Fruit fly (Drosophila melanogaster) whole organism, embryonic: Measurements from ENCODE around the gene CG15740.

Experiments used
- ATbp ChIP-seq: fragments of 200-800 bp; sonication (Bioruptor generic); optimal IDR thresholded peaks from 2 replicates; lab custom pipeline; 2017; ENCODE audit warnings: missing biosample characterization, mild to moderate bottlenecking, missing genetic modification characterization, missing genetic modification reagents
- Asciz ChIP-seq: fragments of 200-800 bp; sonication (Bioruptor generic); optimal IDR thresholded peaks from 2 replicates; lab custom pipeline; 2017; ENCODE audit warnings: missing biosample characterization, mild to moderate bottlenecking, missing genetic modification characterization, missing genetic modification reagents
- CG11560 ChIP-seq: fragments of 200-800 bp; sonication (Bioruptor generic); IDR thresholded peaks from 3 replicates; pipeline ENCODE4 v1.3.6; 2022; ENCODE audit warnings: missing biosample characterization, missing genetic modification characterization
- CG11696 ChIP-seq: fragments of 200-800 bp; sonication (Bioruptor generic); IDR thresholded peaks from 2 replicates; pipeline ENCODE4 v1.3.6; 2022; ENCODE audit warnings: missing biosample characterization, missing genetic modification characterization
- CG12236 ChIP-seq: fragments of 200-800 bp; sonication (Bioruptor generic); optimal IDR thresholded peaks from 2 replicates; lab custom pipeline; 2016; ENCODE audit warnings: missing biosample characterization, missing genetic modification characterization
- CG1233 ChIP-seq: fragments of 200-800 bp; sonication (Bioruptor generic); optimal IDR thresholded peaks from 4 replicates; lab custom pipeline; 2018; ENCODE audit warnings: missing biosample characterization, mild to moderate bottlenecking, missing genetic modification characterization
- CG13624 ChIP-seq: fragments of 200-800 bp; sonication (Bioruptor generic); optimal IDR thresholded peaks from 2 replicates; lab custom pipeline; 2016; ENCODE audit warnings: missing biosample characterization, missing genetic modification characterization
- CG15269 ChIP-seq: fragments of 200-800 bp; sonication (Bioruptor generic); optimal IDR thresholded peaks from 2 replicates; lab custom pipeline; 2018; ENCODE audit warnings: missing biosample characterization, mild to moderate bottlenecking, missing genetic modification characterization, moderate library complexity
- CG1602 ChIP-seq: fragments of 200-800 bp; sonication (Bioruptor generic); optimal IDR thresholded peaks from 3 replicates; lab custom pipeline; 2016; ENCODE audit warnings: missing biosample characterization, missing genetic modification characterization
- CG1603 ChIP-seq: fragments of 200-800 bp; sonication (Bioruptor generic); optimal IDR thresholded peaks from 2 replicates; lab custom pipeline; 2019; ENCODE audit warnings: missing biosample characterization, mild to moderate bottlenecking, missing genetic modification characterization, moderate library complexity
- CG17361 ChIP-seq: fragments of 200-800 bp; sonication (Bioruptor generic); IDR thresholded peaks from 3 replicates; pipeline ENCODE4 v1.3.6; 2022; ENCODE audit warnings: missing biosample characterization, missing genetic modification characterization
- CG17829 ChIP-seq: fragments of 200-800 bp; optimal IDR thresholded peaks from 2 replicates; lab custom pipeline; 2019; ENCODE audit warnings: missing biosample characterization, mild to moderate bottlenecking, missing genetic modification characterization, moderate library complexity
- CG30020 ChIP-seq: fragments of 200-800 bp; optimal IDR thresholded peaks from 2 replicates; lab custom pipeline; 2019; ENCODE audit warnings: missing biosample characterization, mild to moderate bottlenecking, missing genetic modification characterization, moderate library complexity
- CG31388 ChIP-seq: fragments of 200-800 bp; sonication (Bioruptor generic); optimal IDR thresholded peaks from 2 replicates; lab custom pipeline; 2016; ENCODE audit warnings: missing biosample characterization, missing genetic modification characterization
- CG32532 ChIP-seq: fragments of 200-800 bp; sonication (Bioruptor generic); IDR thresholded peaks from 2 replicates; pipeline ENCODE4 v1.3.6; 2022; ENCODE audit warnings: missing biosample characterization, missing genetic modification characterization
- CG6765 ChIP-seq: fragments of 200-800 bp; sonication (Bioruptor generic); optimal IDR thresholded peaks from 3 replicates; lab custom pipeline; 2017; ENCODE audit warnings: missing biosample characterization, mild to moderate bottlenecking, missing genetic modification characterization
- CG7357 ChIP-seq: fragments of 200-800 bp; sonication (Bioruptor generic); IDR thresholded peaks from 3 replicates; pipeline ENCODE4 v1.3.6; 2022; ENCODE audit warnings: missing biosample characterization, missing genetic modification characterization
- D ChIP-seq, 2 experiments: fragments of 200-800 bp in 1 of 2; fragments of >200 bp in 1 of 2; sonication (Bioruptor generic) in 1 of 2; optimal IDR thresholded peaks; 2 replicates in 1 of 2; 3 replicates in 1 of 2; lab custom pipeline; 2017; ENCODE audit warnings: mild to moderate bottlenecking in 1 of 2, missing biosample characterization in 1 of 2, missing genetic modification characterization in 1 of 2, missing genetic modification reagents in 1 of 2
- Dll ChIP-seq: fragments of 200-800 bp; sonication (Bioruptor generic); IDR thresholded peaks from 4 replicates; pipeline ENCODE4 v1.3.6; 2022; ENCODE audit warnings: missing biosample characterization, missing genetic modification characterization; ENCODE audit not compliant: partially characterized antibody
- Ets97D ChIP-seq: fragments of 200-800 bp; sonication (Bioruptor generic); optimal IDR thresholded peaks from 3 replicates; lab custom pipeline; 2016; ENCODE audit warnings: missing biosample characterization, missing genetic modification characterization
- Fer3 ChIP-seq: fragments of 200-800 bp; sonication (Bioruptor generic); optimal IDR thresholded peaks from 2 replicates; lab custom pipeline; 2018; ENCODE audit warnings: missing biosample characterization, mild to moderate bottlenecking, missing genetic modification characterization, moderate library complexity
- Gug ChIP-seq: fragments of 200-800 bp; sonication (Bioruptor generic); IDR thresholded peaks from 4 replicates; pipeline ENCODE4 v1.3.6; 2022; ENCODE audit warnings: missing biosample characterization, missing genetic modification characterization
- Hmx ChIP-seq: fragments of 200-800 bp; sonication (Bioruptor generic); optimal IDR thresholded peaks from 2 replicates; lab custom pipeline; 2016; ENCODE audit warnings: missing biosample characterization, missing genetic modification characterization
- Max ChIP-seq: fragments of 200-800 bp; sonication (Bioruptor generic); optimal IDR thresholded peaks from 2 replicates; lab custom pipeline; 2016; ENCODE audit warnings: missing biosample characterization, mild to moderate bottlenecking, missing genetic modification characterization
- Med ChIP-seq: fragments of 200-800 bp; sonication (Bioruptor generic); peaks from one replicate; lab custom pipeline; 2016; ENCODE audit warnings: missing biosample characterization, missing genetic modification characterization, mild to moderate bottlenecking, inconsistent platforms, moderate library complexity
- Mes4 ChIP-seq: fragments of 200-800 bp; sonication (Bioruptor generic); optimal IDR thresholded peaks from 2 replicates; lab custom pipeline; 2016; ENCODE audit warnings: missing biosample characterization, missing genetic modification characterization
- Nf-YB ChIP-seq: fragments of 200-800 bp; sonication (Bioruptor generic); optimal IDR thresholded peaks from 3 replicates; lab custom pipeline; 2019; ENCODE audit warnings: missing biosample characterization, mild to moderate bottlenecking, missing genetic modification characterization, moderate library complexity
- Rx ChIP-seq: fragments of 200-800 bp; sonication (Bioruptor generic); IDR thresholded peaks from 2 replicates; pipeline ENCODE4 v1.3.6; 2022; ENCODE audit warnings: missing biosample characterization, missing genetic modification characterization
- Ssrp ChIP-seq: fragments of 200-800 bp; sonication (Bioruptor generic); optimal IDR thresholded peaks from 2 replicates; lab custom pipeline; 2018; ENCODE audit warnings: missing biosample characterization, mild to moderate bottlenecking, missing genetic modification characterization, moderate library complexity
- TFAM ChIP-seq: fragments of 200-800 bp; sonication (Bioruptor generic); optimal IDR thresholded peaks from 2 replicates; lab custom pipeline; 2017; ENCODE audit warnings: missing biosample characterization, missing genetic modification characterization, inconsistent platforms
- Vsx1 ChIP-seq: fragments of 200-800 bp; sonication (Bioruptor generic); optimal IDR thresholded peaks from 2 replicates; lab custom pipeline; 2017; ENCODE audit warnings: missing biosample characterization, mild to moderate bottlenecking, missing genetic modification characterization, missing genetic modification reagents
- abd-A ChIP-seq: fragments of 200-800 bp; sonication (Bioruptor generic); optimal IDR thresholded peaks from 3 replicates; lab custom pipeline; 2019; ENCODE audit warnings: missing biosample characterization, mild to moderate bottlenecking, missing genetic modification characterization, moderate library complexity
- btn ChIP-seq: fragments of 200-800 bp; sonication (Bioruptor generic); optimal IDR thresholded peaks from 2 replicates; lab custom pipeline; 2016; ENCODE audit warnings: missing biosample characterization, missing genetic modification characterization
- cas ChIP-seq: fragments of 200-800 bp; sonication (Bioruptor generic); IDR thresholded peaks from 2 replicates; pipeline ENCODE4 v1.3.6; 2022; ENCODE audit warnings: missing biosample characterization, missing genetic modification characterization
- cwo ChIP-seq: fragments of 200-800 bp; sonication (Bioruptor generic); optimal IDR thresholded peaks from 3 replicates; lab custom pipeline; 2017; ENCODE audit warnings: missing biosample characterization, missing genetic modification characterization, mild to moderate bottlenecking, moderate library complexity, missing genetic modification reagents
- da ChIP-seq: fragments of 200-800 bp; sonication (Bioruptor generic); optimal IDR thresholded peaks from 2 replicates; lab custom pipeline; 2016; ENCODE audit warnings: missing biosample characterization, missing genetic modification characterization
- dan ChIP-seq: fragments of 200-800 bp; sonication (Bioruptor generic); IDR thresholded peaks from 2 replicates; pipeline ENCODE4 v1.3.6; 2022; ENCODE audit warnings: missing biosample characterization, missing genetic modification characterization
- ftz-f1 ChIP-seq: fragments of 200-800 bp; sonication (Bioruptor generic); optimal IDR thresholded peaks from 2 replicates; lab custom pipeline; 2016; ENCODE audit warnings: missing biosample characterization, missing genetic modification characterization
- gfzf ChIP-seq: fragments of 200-800 bp; sonication (Bioruptor generic); optimal IDR thresholded peaks from 2 replicates; lab custom pipeline; 2016; ENCODE audit warnings: missing biosample characterization, mild to moderate bottlenecking, missing genetic modification characterization, moderate library complexity
- grn ChIP-seq: fragments of 200-800 bp; sonication (Bioruptor generic); optimal IDR thresholded peaks from 3 replicates; lab custom pipeline; 2017; ENCODE audit warnings: missing biosample characterization, missing genetic modification characterization
- hbn ChIP-seq: fragments of 200-800 bp; sonication (Bioruptor generic); IDR thresholded peaks from 2 replicates; pipeline ENCODE4 v1.3.6; 2022; ENCODE audit warnings: missing biosample characterization, missing genetic modification characterization; ENCODE audit not compliant: partially characterized antibody
- hkb ChIP-seq, 2 experiments: fragments of 200-800 bp in 1 of 2; fragments of >200 bp in 1 of 2; sonication (Bioruptor generic) in 1 of 2; IDR thresholded peaks in 1 of 2; optimal IDR thresholded peaks in 1 of 2; 2 replicates each; pipeline versions ENCODE4 v1.3.6 to Lab custom; 2017 to 2022; ENCODE audit warnings: missing biosample characterization in 1 of 2, missing genetic modification characterization in 1 of 2
- insv ChIP-seq, 2 experiments: fragments of 200-800 bp; sonication (Bioruptor generic); optimal IDR thresholded peaks; 3 replicates each; lab custom pipeline; 2016 to 2018; ENCODE audit warnings: missing biosample characterization in 2 of 2, missing genetic modification characterization in 2 of 2
- ken ChIP-seq: fragments of 200-800 bp; sonication (Bioruptor generic); IDR thresholded peaks from 3 replicates; pipeline ENCODE4 v1.3.6; 2022; ENCODE audit warnings: missing biosample characterization, missing genetic modification characterization
- lov ChIP-seq, 2 experiments: fragments of 200-800 bp in 1 of 2; fragments of >200 bp in 1 of 2; sonication (Bioruptor generic) in 1 of 2; IDR thresholded peaks in 1 of 2; optimal IDR thresholded peaks in 1 of 2; 2 replicates in 1 of 2; 3 replicates in 1 of 2; pipeline versions ENCODE4 v1.3.6 to Lab custom; 2017 to 2022; ENCODE audit warnings: missing biosample characterization in 1 of 2, missing genetic modification characterization in 1 of 2
- mam ChIP-seq: fragments of 200-800 bp; sonication (Bioruptor generic); optimal IDR thresholded peaks from 3 replicates; lab custom pipeline; 2016; ENCODE audit warnings: missing biosample characterization, missing genetic modification characterization
- run ChIP-seq: fragments of 200-800 bp; sonication (Bioruptor generic); optimal IDR thresholded peaks from 3 replicates; lab custom pipeline; 2018; ENCODE audit warnings: missing biosample characterization, mild to moderate bottlenecking, missing genetic modification characterization
- sisA ChIP-seq: fragments of 200-800 bp; sonication (Bioruptor generic); IDR thresholded peaks from 2 replicates; pipeline ENCODE4 v1.3.6; 2022; ENCODE audit warnings: missing biosample characterization, missing genetic modification characterization
- tio ChIP-seq: fragments of 200-800 bp; sonication (Bioruptor generic); optimal IDR thresholded peaks from 2 replicates; lab custom pipeline; 2017; ENCODE audit warnings: missing biosample characterization, missing genetic modification characterization, inconsistent platforms
- zen2 ChIP-seq: fragments of 200-800 bp; sonication (Bioruptor generic); IDR thresholded peaks from 3 replicates; pipeline ENCODE4 v1.3.6; 2022; ENCODE audit warnings: missing biosample characterization, missing genetic modification characterization; ENCODE audit not compliant: partially characterized antibody

CG15740 gene

DNA sequence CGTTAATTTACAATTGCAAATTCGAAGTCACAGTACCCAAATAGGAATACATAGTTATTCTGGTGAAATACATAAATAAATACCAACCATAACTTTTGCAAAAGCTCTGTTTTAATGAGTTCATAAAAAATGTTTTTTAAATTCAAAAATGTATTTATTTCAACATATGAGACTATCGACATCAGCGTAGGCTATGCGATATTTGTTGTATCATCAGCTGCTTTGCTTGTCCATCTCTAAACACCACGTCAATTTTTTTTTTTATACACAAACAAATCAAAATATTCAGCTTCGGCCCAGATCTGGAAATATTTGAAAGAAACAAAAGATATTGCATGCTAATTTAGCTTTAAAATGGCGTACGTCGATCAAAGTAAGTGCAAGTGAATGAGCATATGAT lies 42.2 kb upstream of the CG15740 start, which contains the start of gene CG1840 (continued):
- TF ChIP-seq sisA (GFP tag; lab: Robert Waterston, UW) = no peak
- TF ChIP-seq cas (GFP tag; lab: Robert Waterston, UW) = no peak
- no peak for TF ChIP-seq Mes4 (GFP tag; lab: Kevin White, UChicago)
- TF ChIP-seq hkb (optimal IDR thresholded peaks at IDR 0.05; lab: Kevin White, UChicago) = no peak
- TF ChIP-seq hkb (GFP tag; IDR thresholded peaks at IDR 0.05; lab: Robert Waterston, UW) = no peak
- TF ChIP-seq Dll = peak; percentile 81
- peak; percentile 74 for TF ChIP-seq Med (GFP tag; lab: Kevin White, UChicago)
- no peak for TF ChIP-seq CG31388 (GFP tag; lab: Kevin White, UChicago)
- no peak for TF ChIP-seq CG17361 (GFP tag; lab: Robert Waterston, UW)
- no peak for TF ChIP-seq mam (GFP tag; lab: Kevin White, UChicago)
- TF ChIP-seq lov (optimal IDR thresholded peaks at IDR 0.05; lab: Kevin White, UChicago) = no peak
- TF ChIP-seq lov (GFP tag; IDR thresholded peaks at IDR 0.05; lab: Robert Waterston, UW) = no peak
- peak; percentile 67; the same call in 1 of the 3 replicates for TF ChIP-seq zen2 (GFP tag; lab: Robert Waterston, UW)
- TF ChIP-seq CG11696 (GFP tag; lab: Robert Waterston, UW) = no peak
- TF ChIP-seq D (optimal IDR thresholded peaks at IDR 0.05; lab: Kevin White, UChicago) = no peak
- TF ChIP-seq D (GFP tag; optimal IDR thresholded peaks at IDR 0.05; lab: Kevin White, UChicago) = no peak
- no peak for TF ChIP-seq btn
- TF ChIP-seq cwo (GFP tag; lab: Kevin White, UChicago) = no peak
- TF ChIP-seq CG6765 (GFP tag; lab: Kevin White, UChicago) = no peak
- TF ChIP-seq TFAM (GFP tag; lab: Kevin White, UChicago) = no peak
- no peak for TF ChIP-seq Ssrp (tag; lab: Kevin White, UChicago)
- no peak for TF ChIP-seq Gug (GFP tag; lab: Robert Waterston, UW)
- no peak for TF ChIP-seq tio (GFP tag; lab: Kevin White, UChicago)
- TF ChIP-seq CG11560 (tag; lab: Robert Waterston, UW) = no peak
- peak; percentile 13 for TF ChIP-seq Fer3 (tag; lab: Kevin White, UChicago)
- TF ChIP-seq da = no peak
- TF ChIP-seq hbn = peak; percentile 77
- no peak for TF ChIP-seq grn (GFP tag; lab: Kevin White, UChicago)
- peak; percentile 22; the same call in 1 of the 2 replicates for TF ChIP-seq CG32532
- TF ChIP-seq CG30020 (tag; lab: Kevin White, UChicago) = no peak
- no peak for TF ChIP-seq Hmx (GFP tag; lab: Kevin White, UChicago)
- no peak for TF ChIP-seq CG13624 (GFP tag; lab: Kevin White, UChicago)
- TF ChIP-seq dan = no peak
- TF ChIP-seq Vsx1 (GFP tag; lab: Kevin White, UChicago) = no peak
- no peak for TF ChIP-seq Nf-YB (GFP tag; lab: Kevin White, UChicago)
- TF ChIP-seq gfzf (GFP tag; lab: Kevin White, UChicago) = peak; percentile 6
- no peak for TF ChIP-seq CG17829 (tag; lab: Kevin White, UChicago)
- no peak for TF ChIP-seq abd-A (tag; lab: Kevin White, UChicago)
- no peak for TF ChIP-seq CG12236
- no peak for TF ChIP-seq CG7357 (GFP tag; lab: Robert Waterston, UW)
- TF ChIP-seq Rx (GFP tag; lab: Robert Waterston, UW) = no peak
- no peak for TF ChIP-seq ATbp (GFP tag; lab: Kevin White, UChicago)
- no peak for TF ChIP-seq ftz-f1 (GFP tag; lab: Kevin White, UChicago)
- TF ChIP-seq CG1603 (tag; lab: Kevin White, UChicago) = peak; percentile 28
- TF ChIP-seq Ets97D (GFP tag; lab: Kevin White, UChicago) = peak; percentile 13
- TF ChIP-seq CG15269 = no peak
- TF ChIP-seq CG1602 (GFP tag; lab: Kevin White, UChicago) = no peak
- TF ChIP-seq ken (GFP tag; lab: Robert Waterston, UW) = no peak
- TF ChIP-seq CG1233 (GFP tag; lab: Kevin White, UChicago) = no peak
- no peak for TF ChIP-seq run (tag; lab: Kevin White, UChicago)
- TF ChIP-seq insv (GFP tag; optimal IDR thresholded peaks at IDR 0.05; lab: Kevin White, UChicago) = no peak
- no peak for TF ChIP-seq Asciz (GFP tag; lab: Kevin White, UChicago)
- no peak for TF ChIP-seq Max (GFP tag; lab: Kevin White, UChicago)
